Fruit fly (Drosophila melanogaster): ENCODE data around the gene CG46281.

Gene CG46281

dm6 chr3R:13051942-13052693 lies 22.0 kb upstream of the CG46281 start, which contains the start of gene pic:
TSS of gene pic (plus strand) at chr3R:13052245.
- TF ChIP-seq Hr83 (GFP tag; optimal IDR thresholded peaks at IDR 0.05; ENCODE audit: poor library complexity, severe bottlenecking) = peak; percentile 74
- TF ChIP-seq lola (GFP tag; optimal IDR thresholded peaks at IDR 0.05) = no peak

DNA sequence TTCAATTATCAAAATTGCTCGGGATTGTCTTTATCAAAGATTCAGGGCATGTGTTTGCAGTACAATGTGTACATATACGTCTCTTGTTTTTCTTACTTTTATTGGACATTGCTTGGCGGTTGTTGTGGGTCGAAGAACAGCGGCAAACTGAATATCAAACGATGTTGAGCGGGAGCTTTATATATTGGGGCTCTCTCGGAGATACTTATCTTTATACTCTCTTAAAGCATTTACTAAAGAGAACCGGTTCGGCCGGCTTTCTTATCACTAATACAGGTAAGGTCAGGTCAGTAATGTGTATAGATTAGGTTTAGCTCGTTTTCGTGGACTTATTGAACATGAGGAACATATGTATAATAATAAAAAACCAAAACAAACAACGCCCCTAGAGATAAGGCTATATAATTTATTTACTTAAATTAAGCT lies 21.2 kb upstream of the CG46281 start, which contains the start of gene CG7966:
CG7966 (minus strand) TSS at position 156 of the 426 bp plus-strand sequence.
- peak; percentile 83 for TF ChIP-seq Vsx2 (GFP tag; optimal IDR thresholded peaks at IDR 0.05; ENCODE audit: partially characterized antibody)
- no peak for TF ChIP-seq ey (GFP tag; optimal IDR thresholded peaks at IDR 0.05)
- TF ChIP-seq dsf (GFP tag; optimal IDR thresholded peaks at IDR 0.05; ENCODE audit: borderline replicate concordance) = no peak
- no peak for TF ChIP-seq usp (GFP tag; optimal IDR thresholded peaks at IDR 0.05)
- peak; percentile 35 for TF ChIP-seq OdsH (GFP tag; optimal IDR thresholded peaks at IDR 0.05)
- TF ChIP-seq Hr78 (GFP tag; optimal IDR thresholded peaks at IDR 0.05) = no peak
- peak; percentile 98 for TF ChIP-seq Hr83 (GFP tag; optimal IDR thresholded peaks at IDR 0.05; ENCODE audit: poor library complexity, severe bottlenecking)
- peak; percentile 30 to 58 for TF ChIP-seq dl (GFP tag; optimal IDR thresholded peaks at IDR 0.05; ENCODE audit: insufficient read depth in 1 of 2, partially characterized antibody in 2 of 2)
- TF ChIP-seq Dif (GFP tag; optimal IDR thresholded peaks at IDR 0.05; ENCODE audit: partially characterized antibody) = peak; percentile 59
- no peak for TF ChIP-seq tai (GFP tag; optimal IDR thresholded peaks at IDR 0.05)
- TF ChIP-seq Hnf4 (GFP tag; optimal IDR thresholded peaks at IDR 0.05) = peak; percentile 73
- TF ChIP-seq Sp1 (GFP tag; optimal IDR thresholded peaks at IDR 0.05) = no peak
- peak; percentile 15 for TF ChIP-seq Jra (GFP tag; optimal IDR thresholded peaks at IDR 0.05)
- no peak for TF ChIP-seq CrebA (GFP tag; optimal IDR thresholded peaks at IDR 0.05; ENCODE audit: borderline replicate concordance)
- TF ChIP-seq Dfd (GFP tag; optimal IDR thresholded peaks at IDR 0.05) = no peak
- no peak for TF ChIP-seq GATAd (GFP tag; optimal IDR thresholded peaks at IDR 0.05)
- TF ChIP-seq Rel (GFP tag; optimal IDR thresholded peaks at IDR 0.05) = no peak
- peak; percentile 86 for TF ChIP-seq Rel (tag; optimal IDR thresholded peaks at IDR 0.05)
- TF ChIP-seq dmrt93B (GFP tag; optimal IDR thresholded peaks at IDR 0.05) = no peak
- TF ChIP-seq sage (GFP tag; optimal IDR thresholded peaks at IDR 0.05) = peak; percentile 55
- peak; percentile 5 for TF ChIP-seq br (GFP tag; optimal IDR thresholded peaks at IDR 0.05)
- TF ChIP-seq jim (GFP tag; optimal IDR thresholded peaks at IDR 0.05) = peak; percentile 53
- no peak for TF ChIP-seq h (GFP tag; optimal IDR thresholded peaks at IDR 0.05)
- TF ChIP-seq HLH106 (tag; optimal IDR thresholded peaks at IDR 0.05) = no peak
- TF ChIP-seq brk (GFP tag; optimal IDR thresholded peaks at IDR 0.05) = no peak
- TF ChIP-seq foxo (GFP tag; optimal IDR thresholded peaks at IDR 0.05) = peak in 1 of 2 experiments; percentile 92
- no peak for TF ChIP-seq fru (GFP tag; optimal IDR thresholded peaks at IDR 0.05)

DNA sequence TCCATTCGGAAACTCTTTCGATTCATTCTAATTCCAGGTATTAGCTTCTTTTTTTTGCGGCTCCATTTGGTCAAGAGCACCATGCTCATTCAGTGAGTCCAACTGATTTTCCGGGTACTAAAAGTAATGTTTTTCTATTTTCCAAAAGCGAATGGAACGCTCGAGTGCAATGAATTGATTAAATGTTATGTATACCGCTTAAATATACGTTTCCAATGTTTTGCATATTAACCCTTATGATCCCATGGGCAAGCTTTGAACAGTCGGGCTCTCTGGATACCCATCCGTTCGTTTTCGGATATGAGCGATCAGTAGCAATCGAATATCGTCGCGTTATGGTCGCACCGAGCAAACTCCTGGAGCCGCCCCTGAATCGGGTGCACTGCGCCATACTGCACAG lies 17.3 kb upstream of the CG46281 start, which contains the start of gene CG31157:
CG31157 (plus strand) TSS at position 301 of the 400 bp plus-strand sequence.
- TF ChIP-seq CrebA (GFP tag; optimal IDR thresholded peaks at IDR 0.05; ENCODE audit: borderline replicate concordance) = no peak
- no peak for TF ChIP-seq Vsx2 (GFP tag; optimal IDR thresholded peaks at IDR 0.05; ENCODE audit: partially characterized antibody)
- no peak for TF ChIP-seq sv (GFP tag; optimal IDR thresholded peaks at IDR 0.05)
- TF ChIP-seq Hr83 (GFP tag; optimal IDR thresholded peaks at IDR 0.05; ENCODE audit: poor library complexity, severe bottlenecking) = no peak
- TF ChIP-seq ey (GFP tag; optimal IDR thresholded peaks at IDR 0.05) = no peak
- no peak for TF ChIP-seq rgr (GFP tag; optimal IDR thresholded peaks at IDR 0.05)
- TF ChIP-seq lola (GFP tag; optimal IDR thresholded peaks at IDR 0.05) = no peak
- TF ChIP-seq jim (GFP tag; optimal IDR thresholded peaks at IDR 0.05) = no peak
- no peak for TF ChIP-seq sage (GFP tag; optimal IDR thresholded peaks at IDR 0.05)
- no peak for TF ChIP-seq OdsH (GFP tag; optimal IDR thresholded peaks at IDR 0.05)
- TF ChIP-seq CG9705 (GFP tag; optimal IDR thresholded peaks at IDR 0.05) = no peak
- TF ChIP-seq brk (GFP tag; optimal IDR thresholded peaks at IDR 0.05) = no peak

DNA sequence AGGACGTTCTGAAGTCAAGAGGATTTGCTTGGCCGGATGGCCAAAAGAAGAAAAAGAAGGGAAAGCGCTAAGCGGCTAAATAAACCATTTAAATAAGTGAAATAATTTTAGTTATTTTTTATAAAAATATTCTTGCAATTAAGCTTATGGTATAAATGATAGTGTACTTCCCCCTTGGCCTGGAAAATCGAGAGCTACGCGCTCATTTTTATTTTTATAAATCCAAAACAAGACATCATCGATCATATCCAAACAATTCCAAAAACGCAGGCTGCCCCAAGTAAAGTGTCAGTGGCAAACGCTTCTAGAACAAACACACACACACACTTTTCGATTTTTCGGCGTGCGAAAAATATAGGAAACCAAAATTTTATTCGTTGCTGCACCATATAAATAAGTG lies 14.4 kb upstream of the CG46281 start, which contains the start of gene Hsc70-2:
Hsc70-2 (plus strand) TSS at position 301 of the 400 bp plus-strand sequence.
- TF ChIP-seq sv (GFP tag; optimal IDR thresholded peaks at IDR 0.05) = no peak
- no peak for TF ChIP-seq jim (GFP tag; optimal IDR thresholded peaks at IDR 0.05)
- no peak for TF ChIP-seq foxo (GFP tag; optimal IDR thresholded peaks at IDR 0.05)

Data from whole organism, wandering third instar larva.